Worm (Caenorhabditis elegans) whole organism, midembryonic: ENCODE data around the gene mtm-6.

Source experiments
- T22C8.4 ChIP-seq: fragments of 200-800 bp; sonication (Bioruptor generic); IDR thresholded peaks from 2 replicates; pipeline ENCODE4 v1.3.6; 2022; ENCODE audit warnings: missing genetic modification characterization, missing compliant biosample characterization
- flt-1 ChIP-seq: fragments of 200-800 bp; sonication (Bioruptor generic); IDR thresholded peaks from 2 replicates; pipeline ENCODE4 v1.3.6; 2022; ENCODE audit warnings: missing genetic modification characterization, missing compliant biosample characterization
- klf-2 ChIP-seq: fragments of 200-800 bp; sonication (Bioruptor generic); conservative IDR thresholded peaks from 2 replicates; pipeline ENCODE4 v1.3.6; 2022; ENCODE audit warnings: missing genetic modification reagents, missing genetic modification characterization, missing compliant biosample characterization
- tab-1 ChIP-seq: fragments of 200-800 bp; sonication (Bioruptor generic); IDR thresholded peaks from 2 replicates; pipeline ENCODE4 v1.3.6; 2022; ENCODE audit warnings: missing genetic modification characterization, missing compliant biosample characterization
- ztf-23 ChIP-seq: fragments of 200-800 bp; sonication (Bioruptor generic); IDR thresholded peaks from 2 replicates; pipeline ENCODE4 v1.3.6; 2022; ENCODE audit warnings: missing genetic modification reagents, missing genetic modification characterization, missing compliant biosample characterization
- ztf-29 ChIP-seq: fragments of 200-800 bp; sonication (Bioruptor generic); IDR thresholded peaks from 2 replicates; pipeline ENCODE4 v1.3.6; 2022; ENCODE audit warnings: missing genetic modification reagents, missing genetic modification characterization, missing compliant biosample characterization

DNA sequence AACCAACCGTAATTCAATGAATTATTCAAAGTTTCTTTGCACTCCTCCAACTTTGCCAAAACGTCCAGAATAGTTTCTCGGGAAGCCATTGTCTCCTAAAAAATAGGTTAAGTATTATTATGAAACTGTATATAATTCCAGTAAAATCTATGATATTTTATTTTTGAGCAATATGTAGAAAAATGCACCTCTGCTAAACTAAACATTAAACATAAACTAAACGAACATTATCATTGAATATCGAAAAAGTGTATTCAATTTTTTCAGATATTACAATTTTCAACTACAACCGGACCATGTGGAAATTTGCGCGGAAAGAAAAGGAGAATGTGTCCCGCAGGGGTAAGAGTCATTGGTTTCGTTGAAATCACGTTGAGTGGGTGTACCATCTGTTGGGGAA is 7.2 kb upstream of the mtm-6 start, which contains the start of gene F53A2.3:
- TF ChIP-seq klf-2 (GFP tag; lab: Robert Waterston, UW) (no peak), ztf-29 (GFP tag; lab: Robert Waterston, UW) (no peak), ztf-23 (GFP tag; lab: Robert Waterston, UW) (no peak), T22C8.4 (no peak), tab-1 (GFP tag; lab: Robert Waterston, UW) (no peak), flt-1 (GFP tag; lab: Robert Waterston, UW) (no peak)
